Worm (Caenorhabditis elegans) whole organism, young adult: Measurements from ENCODE around the gene C28D4.7.
"Not testable (repeated sequence)": the region's sequence is repeated elsewhere in the genome, so short reads cannot be mapped to it uniquely, and the experiment has no call there.

Experiments
- dox-1 ChIP-seq: fragments of 200-800 bp; sonication (Bioruptor generic); IDR thresholded peaks from 2 replicates; pipeline ENCODE4 v1.3.6; 2022; ENCODE audit warnings: missing genetic modification reagents, missing genetic modification characterization, missing compliant biosample characterization
- fkh-3 ChIP-seq: sonication (generic microtip); optimal IDR thresholded peaks from 2 replicates; lab custom pipeline; 2016; ENCODE audit warnings: mild to moderate bottlenecking, missing genetic modification characterization, missing compliant biosample characterization
- lin-26 ChIP-seq: fragments of 200-800 bp; sonication (Bioruptor generic); IDR thresholded peaks from 2 replicates; pipeline ENCODE4 v1.3.6; 2022; ENCODE audit warnings: missing genetic modification reagents, missing genetic modification characterization, missing compliant biosample characterization
- mel-28 ChIP-seq: sonication (generic microtip); optimal IDR thresholded peaks from 2 replicates; lab custom pipeline; 2016; ENCODE audit warnings: borderline replicate concordance, mild to moderate bottlenecking, missing genetic modification characterization, missing compliant biosample characterization
- pha-4 ChIP-seq: fragments of 150-350 bp; sonication (generic microtip); optimal IDR thresholded peaks from 2 replicates; lab custom pipeline; 2014; ENCODE audit warnings: missing biosample characterization, missing genetic modification reagents, missing genetic modification characterization
- ztf-22 ChIP-seq: fragments of 200-800 bp; sonication (Bioruptor generic); optimal IDR thresholded peaks from 2 replicates; lab custom pipeline; 2018; ENCODE audit warnings: mild to moderate bottlenecking, missing genetic modification characterization, moderate library complexity, missing compliant biosample characterization
- ztf-26 ChIP-seq: sonication (generic microtip); optimal IDR thresholded peaks from 2 replicates; lab custom pipeline; 2017; ENCODE audit warnings: missing genetic modification characterization, missing compliant biosample characterization

DNA sequence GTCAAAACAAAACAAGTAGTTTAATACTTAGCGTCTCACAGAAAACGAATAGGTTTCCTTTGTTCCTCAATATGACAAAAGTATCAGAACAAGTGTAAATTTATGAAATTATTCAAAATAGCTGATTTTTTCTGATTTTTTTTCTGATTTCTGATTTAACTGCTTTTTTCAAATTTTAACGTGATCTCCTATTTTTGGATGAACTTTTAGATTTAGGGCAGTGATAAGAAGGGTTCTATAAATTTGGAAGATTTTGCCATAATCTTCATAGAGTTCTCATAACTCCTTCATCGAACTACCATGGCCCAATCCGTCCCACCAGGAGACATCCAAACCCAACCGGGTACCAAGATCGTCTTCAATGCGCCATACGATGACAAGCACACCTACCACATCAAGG, 26.8 kb upstream of the C28D4.7 start, which contains the start of gene msp-78:
- not testable (repeated sequence) for TF ChIP-seq mel-28; ztf-26 (tag; lab: Kevin White, UChicago); pha-4 (tag; lab: Kevin White, UChicago); lin-26 (GFP tag; lab: Robert Waterston, UW); fkh-3 (tag; lab: Kevin White, UChicago); dox-1 (GFP tag; lab: Robert Waterston, UW); ztf-22 (GFP tag; lab: Kevin White, UChicago)
